Worm (Caenorhabditis elegans): ENCODE measurements around the gene bath-9.
A peak's percentile ranks its signal among the peaks of the same experiment; 100 is the strongest.

- TF ChIP-seq cebp-2 (GFP tag; IDR thresholded peaks at IDR 0.05): no peak
- TF ChIP-seq tlf-1 (GFP tag; optimal IDR thresholded peaks at IDR 0.05): no peak
- no peak for TF ChIP-seq T26A5.8 (tag; optimal IDR thresholded peaks at IDR 0.05)
- TF ChIP-seq hmg-1.2 (GFP tag; IDR thresholded peaks at IDR 0.05): peak; percentile 52; the same call in 1 of the 2 replicates
- no peak for TF ChIP-seq aptf-2 (GFP tag; conservative IDR thresholded peaks at IDR 0.05)
- TF ChIP-seq lsy-27 (tag; optimal IDR thresholded peaks at IDR 0.05; ENCODE audit: borderline replicate concordance, insufficient read depth): no peak
These were observed 10.6 kb downstream of the bath-9 start, which contains the start of gene T06D4.6 for ce11 chrII:3387503-3387902.

Data from whole organism, young adult.